Worm (Caenorhabditis elegans) whole organism, mixed stage, embryonic: ENCODE results near the gene gst-2.
A peak's percentile ranks its signal among the peaks of the same experiment; 100 is the strongest.

Experiments used
- ceh-43 ChIP-seq: fragments of 200-800 bp; sonication (Bioruptor generic); optimal IDR thresholded peaks from 2 replicates; lab custom pipeline; 2018; ENCODE audit warnings: mild to moderate bottlenecking, missing genetic modification characterization, moderate library complexity, missing compliant biosample characterization
- drap-1 ChIP-seq: fragments of 200-800 bp; sonication (Bioruptor generic); optimal IDR thresholded peaks from 3 replicates; lab custom pipeline; 2018; ENCODE audit warnings: mild to moderate bottlenecking, missing genetic modification characterization, missing compliant biosample characterization
- elt-1 ChIP-seq: sonication (generic microtip); optimal IDR thresholded peaks from 2 replicates; lab custom pipeline; 2017; ENCODE audit warnings: missing genetic modification characterization, mild to moderate bottlenecking, missing compliant biosample characterization, antibody characterized with exemption, moderate library complexity, borderline replicate concordance; ENCODE audit not compliant: insufficient read depth
- elt-3 ChIP-seq: fragments of 150-350 bp; optimal IDR thresholded peaks from 2 replicates; lab custom pipeline; 2014; ENCODE audit warnings: missing biosample characterization, missing genetic modification characterization
- hlh-1 ChIP-seq: fragments of 150-350 bp; optimal IDR thresholded peaks from 2 replicates; lab custom pipeline; 2014; ENCODE audit warnings: missing biosample characterization, missing genetic modification reagents, missing genetic modification characterization
- nhr-12 ChIP-seq: fragments of 150-350 bp; optimal IDR thresholded peaks from 2 replicates; lab custom pipeline; 2014; ENCODE audit warnings: missing biosample characterization, missing genetic modification characterization
- nhr-76 ChIP-seq: sonication (generic microtip); optimal IDR thresholded peaks from 2 replicates; lab custom pipeline; 2017; ENCODE audit warnings: missing biosample characterization, missing genetic modification characterization
- sem-2 ChIP-seq: fragments of 200-800 bp; sonication (Bioruptor generic); optimal IDR thresholded peaks from 2 replicates; lab custom pipeline; 2018; ENCODE audit warnings: mild to moderate bottlenecking, missing genetic modification characterization, missing compliant biosample characterization
- unc-62 ChIP-seq: fragments of 150-350 bp; optimal IDR thresholded peaks from 2 replicates; lab custom pipeline; 2014; ENCODE audit warnings: missing biosample characterization, missing genetic modification reagents, missing genetic modification characterization

DNA sequence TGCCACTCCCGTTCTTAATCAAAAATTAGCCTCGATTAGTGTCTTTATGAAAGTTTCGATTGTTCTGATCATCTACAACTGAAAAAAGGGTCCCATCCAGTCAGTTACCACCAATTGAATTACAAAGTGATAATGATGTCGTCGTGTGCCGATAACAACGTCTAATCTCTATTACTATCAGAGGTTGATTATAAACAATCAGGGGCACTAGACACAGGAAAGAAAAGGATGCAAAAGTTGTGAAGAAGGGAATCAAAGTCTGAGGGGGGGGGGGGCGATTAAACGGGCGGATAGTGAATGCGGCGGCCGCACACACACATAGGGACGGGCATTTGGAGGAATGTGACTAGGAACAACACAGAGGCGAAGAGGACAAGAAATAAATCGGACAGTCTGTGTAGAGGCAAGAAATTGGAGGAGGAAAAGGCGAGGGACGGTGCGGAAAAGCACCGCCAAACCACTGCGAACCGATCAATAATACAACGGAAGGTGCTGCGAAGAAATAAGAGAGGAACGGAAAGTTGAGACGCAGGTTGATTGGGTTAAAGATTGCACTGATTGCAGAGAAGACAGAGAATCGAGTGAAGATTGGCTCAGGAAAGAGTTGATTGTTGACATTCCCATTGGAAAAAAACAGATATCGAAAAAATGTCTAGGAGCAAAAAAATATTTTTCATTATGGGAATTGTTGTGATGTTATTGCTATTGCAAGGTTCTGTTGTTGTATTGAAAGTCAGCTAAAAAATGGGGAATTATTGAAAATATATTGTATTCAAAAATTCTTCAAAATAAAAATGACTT is 33.3 kb upstream of the gst-2 start:
- TF ChIP-seq sem-2 (GFP tag; lab: Kevin White, UChicago) = no peak
- no peak for TF ChIP-seq ceh-43 (GFP tag; lab: Kevin White, UChicago)
- TF ChIP-seq elt-1 = no peak
- TF ChIP-seq hlh-1 (tag; lab: Kevin White, UChicago) = no peak
- TF ChIP-seq unc-62 (GFP tag; lab: Kevin White, UChicago) = no peak
- TF ChIP-seq drap-1 = peak; percentile 63
- no peak for TF ChIP-seq nhr-12
- TF ChIP-seq nhr-76 = no peak
- TF ChIP-seq elt-3 (tag; lab: Kevin White, UChicago) = no peak
